Worm (Caenorhabditis elegans) whole organism, L2 larva: ENCODE measurements around the gene ZK262.9.

Source experiments
- aly-2 ChIP-seq: fragments of 150-350 bp; optimal IDR thresholded peaks from 2 replicates; lab custom pipeline; 2014; ENCODE audit warnings: missing biosample characterization, missing genetic modification characterization
- ceh-16 ChIP-seq: fragments of 150-350 bp; optimal IDR thresholded peaks from 2 replicates; lab custom pipeline; 2014; ENCODE audit warnings: missing biosample characterization, missing genetic modification characterization
- lin-11 ChIP-seq: fragments of 150-350 bp; sonication (generic microtip); optimal IDR thresholded peaks from 2 replicates; lab custom pipeline; 2014; ENCODE audit warnings: missing biosample characterization, missing genetic modification characterization, inconsistent platforms, mixed read lengths
- nhr-237 ChIP-seq: fragments of 150-350 bp; optimal IDR thresholded peaks from 2 replicates; lab custom pipeline; 2014; ENCODE audit warnings: missing biosample characterization, missing genetic modification characterization
- nhr-6 ChIP-seq: fragments of 150-350 bp; optimal IDR thresholded peaks from 2 replicates; lab custom pipeline; 2014; ENCODE audit warnings: missing biosample characterization, missing genetic modification characterization
- nhr-77 ChIP-seq: fragments of 150-350 bp; optimal IDR thresholded peaks from 2 replicates; lab custom pipeline; 2014; ENCODE audit warnings: missing biosample characterization, missing genetic modification characterization
- sma-3 ChIP-seq: sonication (generic microtip); optimal IDR thresholded peaks from 2 replicates; lab custom pipeline; 2016; ENCODE audit warnings: missing genetic modification reagents, missing genetic modification characterization, missing compliant biosample characterization
- unc-39 ChIP-seq: fragments of 150-350 bp; optimal IDR thresholded peaks from 2 replicates; lab custom pipeline; 2014; ENCODE audit warnings: missing biosample characterization, missing genetic modification characterization

DNA sequence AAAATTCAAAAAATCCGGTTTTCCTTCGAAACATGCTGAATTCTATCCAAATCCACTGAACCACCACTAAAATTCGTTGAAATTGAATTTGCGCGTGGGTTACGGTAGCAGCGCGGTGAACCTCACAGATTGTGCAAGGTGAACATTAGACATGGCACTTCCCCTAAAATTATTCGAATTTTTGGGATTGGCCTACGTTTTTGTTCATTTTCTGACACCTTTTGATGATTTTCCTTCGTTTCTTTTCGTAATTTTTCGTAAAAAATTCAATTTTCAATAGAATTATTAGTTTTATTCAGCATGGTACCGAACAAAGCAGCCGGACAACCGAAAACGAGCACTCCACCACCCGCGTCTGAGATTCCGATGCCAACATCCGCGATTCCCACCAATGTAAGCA is 1.5 kb upstream of the ZK262.9 start, which contains the start of gene ZK262.8:
- no peak for TF ChIP-seq nhr-237 (tag; lab: Kevin White, UChicago)
- no peak for TF ChIP-seq ceh-16 (tag; lab: Kevin White, UChicago)
- TF ChIP-seq lin-11 (tag; lab: Kevin White, UChicago), result no peak
- no peak for TF ChIP-seq aly-2 (tag; lab: Kevin White, UChicago)
- no peak for TF ChIP-seq sma-3 (GFP tag; lab: Kevin White, UChicago)
- TF ChIP-seq nhr-77 (tag; lab: Kevin White, UChicago), result no peak
- no peak for TF ChIP-seq nhr-6
- no peak for TF ChIP-seq unc-39 (tag; lab: Kevin White, UChicago)
